Fruit fly (Drosophila melanogaster) whole organism, wandering third instar larva: Measurements from ENCODE around the gene sas.

ENCODE experiments used
- Hnf4 ChIP-seq: fragments of 200-800 bp; sonication (Bioruptor generic); optimal IDR thresholded peaks from 2 replicates; lab custom pipeline; 2016; ENCODE audit warnings: missing biosample characterization, mild to moderate bottlenecking, missing genetic modification characterization
- Hr78 ChIP-seq: fragments of >200 bp; optimal IDR thresholded peaks from 2 replicates; lab custom pipeline; 2017; ENCODE audit warnings: missing biosample characterization, missing genetic modification characterization
- br ChIP-seq: fragments of 200-800 bp; sonication (Bioruptor generic); optimal IDR thresholded peaks from 2 replicates; lab custom pipeline; 2016; ENCODE audit warnings: missing biosample characterization, missing genetic modification characterization
- dl ChIP-seq, 2 experiments: fragments of 175-275, 200-275 bp in 1 of 2; fragments of 200-275 bp in 1 of 2; sonication (Bioruptor generic); optimal IDR thresholded peaks; lab custom pipeline; 2018; ENCODE audit warnings: mild to moderate bottlenecking in 2 of 2, missing biosample characterization in 2 of 2, missing genetic modification characterization in 2 of 2, moderate library complexity in 2 of 2; ENCODE audit not compliant: partially characterized antibody in 2 of 2, insufficient read depth in 1 of 2
- foxo ChIP-seq, 2 experiments: fragments of 200-800 bp; sonication (Bioruptor generic); optimal IDR thresholded peaks; 2 replicates in 1 of 2; 3 replicates in 1 of 2; lab custom pipeline; 2016 to 2017; ENCODE audit warnings: missing biosample characterization in 2 of 2, missing genetic modification characterization in 2 of 2
- h ChIP-seq: fragments of 200-800 bp; sonication (Bioruptor generic); optimal IDR thresholded peaks from 3 replicates; lab custom pipeline; 2016; ENCODE audit warnings: missing biosample characterization, mild to moderate bottlenecking, missing genetic modification characterization
- lola ChIP-seq: fragments of >200 bp; optimal IDR thresholded peaks from 2 replicates; lab custom pipeline; 2017; ENCODE audit warnings: missing biosample characterization, missing genetic modification characterization

- TF ChIP-seq br (GFP tag; lab: Kevin White, UChicago) = no peak
- TF ChIP-seq foxo (GFP tag; optimal IDR thresholded peaks at IDR 0.05; lab: Kevin White, UChicago) = no peak
- no peak for TF ChIP-seq Hnf4 (GFP tag; lab: Kevin White, UChicago)
- no peak for TF ChIP-seq Hr78
- TF ChIP-seq dl (GFP tag; optimal IDR thresholded peaks at IDR 0.05; lab: Kevin White, UChicago; ENCODE audit: insufficient read depth in 1 of 2, partially characterized antibody in 2 of 2) = no peak
- TF ChIP-seq h (GFP tag; lab: Kevin White, UChicago) = no peak
- TF ChIP-seq lola (GFP tag; lab: Kevin White, UChicago) = no peak
Observed at dm6 chr3R:7117590-7117989, 45.0 kb upstream of the sas start, which contains the start of gene Mlp84B.
